Worm (Caenorhabditis elegans) whole organism, L4/young adult: Measurements from ENCODE around the gene C54F6.5.

ENCODE experiments used
- W03F9.2 ChIP-seq: fragments of 150-350 bp; optimal IDR thresholded peaks from 2 replicates; lab custom pipeline; 2014; ENCODE audit warnings: missing biosample characterization, missing genetic modification characterization
- dao-5 ChIP-seq: sonication (generic microtip); optimal IDR thresholded peaks from 2 replicates; lab custom pipeline; 2016; ENCODE audit warnings: missing genotype, missing genetic modification characterization, moderate library complexity, missing compliant biosample characterization
- him-1 ChIP-seq: sonication (generic microtip); optimal IDR thresholded peaks from 2 replicates; lab custom pipeline; 2016; ENCODE audit warnings: missing genotype, missing genetic modification reagents, missing genetic modification characterization, missing compliant biosample characterization

Gene C54F6.5

ce11 chrV:7514939-7515338 is 14.0 kb upstream of the C54F6.5 start, which contains the start of gene srb-18:
Gene srb-18 (plus strand): TSS chrV:7515239.
- TF ChIP-seq dao-5 (tag; lab: Kevin White, UChicago) (no peak), him-1 (tag; lab: Kevin White, UChicago) (no peak), W03F9.2 (no peak)

- TF ChIP-seq him-1 (tag; lab: Kevin White, UChicago) (no peak), W03F9.2 (no peak), dao-5 (tag; lab: Kevin White, UChicago) (no peak)
Measured at ce11 chrV:7520077-7520476, 8.8 kb upstream of the C54F6.5 start, which contains the start of gene srb-19. Gene srb-19 (minus strand): TSS chrV:7520177.

- TF ChIP-seq dao-5 (tag; lab: Kevin White, UChicago): no peak
- TF ChIP-seq him-1 (tag; lab: Kevin White, UChicago): no peak
- TF ChIP-seq W03F9.2: no peak
Measured at ce11 chrV:7521304-7521703, 7.6 kb upstream of the C54F6.5 start.

- TF ChIP-seq him-1 (tag; lab: Kevin White, UChicago) (no peak), dao-5 (tag; lab: Kevin White, UChicago) (no peak), W03F9.2 (no peak)
Measured at ce11 chrV:7522279-7522678, 6.6 kb upstream of the C54F6.5 start, which contains the start of gene C54F6.15. Gene C54F6.15 (minus strand): TSS chrV:7522379.

- no peak for TF ChIP-seq him-1 (tag; lab: Kevin White, UChicago)
- no peak for TF ChIP-seq dao-5 (tag; lab: Kevin White, UChicago)
- no peak for TF ChIP-seq W03F9.2
Measured at ce11 chrV:7523392-7523791, 5.5 kb upstream of the C54F6.5 start, which contains the start of gene C54F6.6. Gene C54F6.6 (plus strand): TSS chrV:7523692.

ce11 chrV:7524447-7524846 is 4.5 kb upstream of the C54F6.5 start, which contains the start of gene C54F6.20:
Gene C54F6.20 (plus strand): TSS chrV:7524747.
- TF ChIP-seq dao-5 (tag; lab: Kevin White, UChicago) (no peak), him-1 (tag; lab: Kevin White, UChicago) (no peak), W03F9.2 (no peak)

- TF ChIP-seq dao-5 (tag; lab: Kevin White, UChicago): no peak
- no peak for TF ChIP-seq him-1 (tag; lab: Kevin White, UChicago)
- no peak for TF ChIP-seq W03F9.2
Measured at ce11 chrV:7525695-7526094, 3.2 kb upstream of the C54F6.5 start, which contains the start of gene C54F6.18. Gene C54F6.18 (plus strand): TSS chrV:7525995.

- no peak for TF ChIP-seq him-1 (tag; lab: Kevin White, UChicago)
- TF ChIP-seq dao-5 (tag; lab: Kevin White, UChicago): no peak
- no peak for TF ChIP-seq W03F9.2
Measured at ce11 chrV:7527153-7527552, 1.8 kb upstream of the C54F6.5 start, which contains the start of gene C54F6.17. Gene C54F6.17 (plus strand): TSS chrV:7527453.

- no peak for TF ChIP-seq dao-5 (tag; lab: Kevin White, UChicago)
- no peak for TF ChIP-seq him-1 (tag; lab: Kevin White, UChicago)
- no peak for TF ChIP-seq W03F9.2
Measured at ce11 chrV:7529840-7530239, 924 bp downstream of the C54F6.5 start, which contains the start of gene swt-2. Gene swt-2 (plus strand): TSS chrV:7530140.

ce11 chrV:7532947-7533346 is 4.0 kb downstream of the C54F6.5 start, which contains the start of gene C54F6.3:
Gene C54F6.3 (plus strand): TSS chrV:7533247.
- TF ChIP-seq dao-5 (tag; lab: Kevin White, UChicago) (no peak), him-1 (tag; lab: Kevin White, UChicago) (no peak), W03F9.2 (no peak)

- TF ChIP-seq dao-5 (tag; lab: Kevin White, UChicago) (no peak), W03F9.2 (no peak)
Measured at ce11 chrV:7538018-7538417, 9.1 kb downstream of the C54F6.5 start, which contains the start of gene C54F6.12. Gene C54F6.12 (minus strand): TSS chrV:7538118.

ce11 chrV:7539015-7539414 is 10.1 kb downstream of the C54F6.5 start, which contains the start of gene srh-268:
Gene srh-268 (plus strand): TSS chrV:7539315.
- TF ChIP-seq dao-5 (tag; lab: Kevin White, UChicago) (no peak), him-1 (tag; lab: Kevin White, UChicago) (no peak), W03F9.2 (no peak)

- TF ChIP-seq him-1 (tag; lab: Kevin White, UChicago): no peak
- no peak for TF ChIP-seq dao-5 (tag; lab: Kevin White, UChicago)
- TF ChIP-seq W03F9.2: no peak
Measured at ce11 chrV:7543728-7544127, 14.8 kb downstream of the C54F6.5 start.

ce11 chrV:7545187-7545586 is 16.3 kb downstream of the C54F6.5 start, which contains the start of the genes C54F6.19 and nhx-3:
Gene C54F6.19 (plus strand): TSS chrV:7545487.
Gene nhx-3 (minus strand): TSS chrV:7545523.
- TF ChIP-seq W03F9.2 (no peak), him-1 (tag; lab: Kevin White, UChicago) (no peak), dao-5 (tag; lab: Kevin White, UChicago) (no peak)

- TF ChIP-seq him-1 (tag; lab: Kevin White, UChicago) (no peak), W03F9.2 (no peak), dao-5 (tag; lab: Kevin White, UChicago) (no peak)
Measured at ce11 chrV:7547479-7547878, 18.6 kb downstream of the C54F6.5 start, which contains the start of gene ftn-1. Gene ftn-1 (minus strand): TSS chrV:7547579.
